Worm (Caenorhabditis elegans) whole organism, L3 larva: ENCODE measurements around the gene amx-1.

Experiments used
- ZK546.5 ChIP-seq: sonication (generic microtip); optimal IDR thresholded peaks from 2 replicates; lab custom pipeline; 2017; ENCODE audit warnings: missing biosample characterization, missing genetic modification characterization
- aly-2 ChIP-seq: fragments of 150-350 bp; optimal IDR thresholded peaks from 2 replicates; lab custom pipeline; 2014; ENCODE audit warnings: missing biosample characterization, missing genetic modification characterization
- ama-1 ChIP-seq: fragments of 150-350 bp; optimal IDR thresholded peaks from 2 replicates; lab custom pipeline; 2018
- ceh-16 ChIP-seq: sonication (generic microtip); optimal IDR thresholded peaks from 2 replicates; lab custom pipeline; 2017; ENCODE audit warnings: missing biosample characterization, missing genetic modification characterization
- ceh-82 ChIP-seq: fragments of 150-350 bp; optimal IDR thresholded peaks from 2 replicates; lab custom pipeline; 2014; ENCODE audit warnings: missing biosample characterization, missing genetic modification characterization
- daf-12 ChIP-seq: fragments of 150-350 bp; optimal IDR thresholded peaks from 2 replicates; lab custom pipeline; 2014; ENCODE audit warnings: missing biosample characterization, missing genetic modification reagents, missing genetic modification characterization
- egl-27 ChIP-seq: sonication (generic microtip); optimal IDR thresholded peaks from 4 replicates; lab custom pipeline; 2017; ENCODE audit warnings: missing biosample characterization, missing genetic modification reagents, missing genetic modification characterization
- egl-5 ChIP-seq: fragments of 150-350 bp; optimal IDR thresholded peaks from 2 replicates; lab custom pipeline; 2017; ENCODE audit warnings: missing biosample characterization, missing genetic modification reagents, missing genetic modification characterization, inconsistent platforms
- elt-1 ChIP-seq: fragments of 150-350 bp; optimal IDR thresholded peaks from 2 replicates; lab custom pipeline; 2014; ENCODE audit warnings: missing biosample characterization, missing genetic modification characterization
- elt-2 ChIP-seq: sonication (generic microtip); optimal IDR thresholded peaks from 2 replicates; lab custom pipeline; 2016; ENCODE audit warnings: missing genetic modification reagents, mild to moderate bottlenecking, missing genetic modification characterization, missing compliant biosample characterization
- eor-1 ChIP-seq, 2 experiments: fragments of 150-350 bp; optimal IDR thresholded peaks; 2 replicates each; lab custom pipeline; 2014 to 2018; ENCODE audit warnings: missing biosample characterization in 2 of 2, missing genetic modification characterization in 2 of 2
- fkh-10 ChIP-seq: sonication (generic microtip); optimal IDR thresholded peaks from 2 replicates; lab custom pipeline; 2017; ENCODE audit warnings: missing biosample characterization, missing genetic modification reagents, missing genetic modification characterization
- fkh-2 ChIP-seq: fragments of 150-350 bp; optimal IDR thresholded peaks from 2 replicates; lab custom pipeline; 2014; ENCODE audit warnings: missing biosample characterization, missing genetic modification reagents, missing genetic modification characterization
- jun-1 ChIP-seq: fragments of 150-350 bp; optimal IDR thresholded peaks from 2 replicates; lab custom pipeline; 2014; ENCODE audit warnings: missing biosample characterization, missing genetic modification reagents, missing genetic modification characterization
- lin-15B ChIP-seq: fragments of 150-350 bp; optimal IDR thresholded peaks from 2 replicates; lab custom pipeline; 2014; ENCODE audit warnings: missing biosample characterization, missing genetic modification characterization
- lin-39 ChIP-seq: fragments of 150-350 bp; optimal IDR thresholded peaks from 2 replicates; lab custom pipeline; 2018; ENCODE audit warnings: missing biosample characterization, missing genetic modification reagents, missing genetic modification characterization
- mdl-1 ChIP-seq: fragments of 150-350 bp; optimal IDR thresholded peaks from 2 replicates; lab custom pipeline; 2014; ENCODE audit warnings: missing biosample characterization, missing genetic modification characterization
- mml-1 ChIP-seq: fragments of 150-350 bp; sonication (generic microtip); optimal IDR thresholded peaks from 3 replicates; lab custom pipeline; 2014; ENCODE audit warnings: missing biosample characterization, missing genetic modification characterization
- nfya-1 ChIP-seq: sonication (generic microtip); optimal IDR thresholded peaks from 2 replicates; lab custom pipeline; 2017; ENCODE audit warnings: missing genetic modification characterization, mild to moderate bottlenecking, missing compliant biosample characterization, antibody characterized with exemption, moderate library complexity; ENCODE audit not compliant: insufficient read depth
- nhr-11 ChIP-seq: fragments of 150-350 bp; optimal IDR thresholded peaks from 2 replicates; lab custom pipeline; 2014; ENCODE audit warnings: missing biosample characterization, missing genetic modification characterization
- nhr-12 ChIP-seq: fragments of 150-350 bp; optimal IDR thresholded peaks from 2 replicates; lab custom pipeline; 2014; ENCODE audit warnings: missing biosample characterization, missing genetic modification characterization
- nhr-237 ChIP-seq: fragments of 150-350 bp; optimal IDR thresholded peaks from 2 replicates; lab custom pipeline; 2014; ENCODE audit warnings: missing biosample characterization, missing genetic modification characterization
- nhr-25 ChIP-seq: sonication (generic microtip); optimal IDR thresholded peaks from 2 replicates; lab custom pipeline; 2017; ENCODE audit warnings: missing biosample characterization, missing genetic modification characterization
- nhr-28 ChIP-seq: fragments of 150-350 bp; optimal IDR thresholded peaks from 2 replicates; lab custom pipeline; 2014; ENCODE audit warnings: missing biosample characterization, missing genetic modification characterization
- nhr-43 ChIP-seq: sonication (generic microtip); optimal IDR thresholded peaks from 2 replicates; lab custom pipeline; 2016; ENCODE audit warnings: mild to moderate bottlenecking, missing genetic modification characterization, missing compliant biosample characterization; ENCODE audit not compliant: poor library complexity, severe bottlenecking
- nhr-67 ChIP-seq: fragments of 150-350 bp; optimal IDR thresholded peaks from 2 replicates; lab custom pipeline; 2014; ENCODE audit warnings: missing biosample characterization, missing genetic modification characterization
- nhr-77 ChIP-seq: fragments of 150-350 bp; optimal IDR thresholded peaks from 2 replicates; lab custom pipeline; 2014; ENCODE audit warnings: missing biosample characterization, missing genetic modification characterization
- pha-4 ChIP-seq: fragments of 150-350 bp; optimal IDR thresholded peaks from 2 replicates; lab custom pipeline; 2014; ENCODE audit warnings: missing biosample characterization, missing genetic modification reagents, missing genetic modification characterization
- pqm-1 ChIP-seq: fragments of 150-350 bp; optimal IDR thresholded peaks from 2 replicates; lab custom pipeline; 2017; ENCODE audit warnings: missing biosample characterization, missing genetic modification characterization, inconsistent platforms
- sea-2 ChIP-seq: fragments of 150-350 bp; sonication (generic microtip); optimal IDR thresholded peaks from 4 replicates; lab custom pipeline; 2014; ENCODE audit warnings: missing biosample characterization, missing genetic modification reagents, missing genetic modification characterization
- tbx-2 ChIP-seq: sonication (generic microtip); optimal IDR thresholded peaks from 2 replicates; lab custom pipeline; 2016; ENCODE audit warnings: mild to moderate bottlenecking, missing genetic modification characterization, missing compliant biosample characterization
- unc-39 ChIP-seq: sonication (generic microtip); optimal IDR thresholded peaks from 4 replicates; lab custom pipeline; 2017; ENCODE audit warnings: missing biosample characterization, missing genetic modification characterization
- unc-62 ChIP-seq: fragments of 150-350 bp; sonication (generic microtip); optimal IDR thresholded peaks from 4 replicates; lab custom pipeline; 2014; ENCODE audit warnings: missing biosample characterization, missing genetic modification reagents, missing genetic modification characterization
- zag-1 ChIP-seq: fragments of 150-350 bp; optimal IDR thresholded peaks from 2 replicates; lab custom pipeline; 2014; ENCODE audit warnings: missing biosample characterization, missing genetic modification characterization
- ztf-11 ChIP-seq: fragments of 150-350 bp; optimal IDR thresholded peaks from 2 replicates; lab custom pipeline; 2014; ENCODE audit warnings: missing biosample characterization, missing genetic modification characterization
- ztf-4 ChIP-seq: fragments of 150-350 bp; optimal IDR thresholded peaks from 2 replicates; lab custom pipeline; 2014; ENCODE audit warnings: missing biosample characterization, missing genetic modification characterization

The amx-1 gene

ce11 chrIII:3820134-3820533 lies 2.1 kb upstream of the amx-1 start (continued):
- TF ChIP-seq sea-2 (GFP tag; lab: Kevin White, UChicago) (no peak), egl-27 (tag; lab: Kevin White, UChicago) (no peak), ztf-4 (tag; lab: Kevin White, UChicago) (no peak), jun-1 (tag; lab: Kevin White, UChicago) (no peak), nhr-11 (no peak), ztf-11 (tag; lab: Kevin White, UChicago) (no peak), tbx-2 (tag; lab: Kevin White, UChicago) (no peak), nhr-43 (tag; lab: Kevin White, UChicago) (no peak), nhr-237 (no peak), aly-2 (tag; lab: Kevin White, UChicago) (no peak), ama-1 (no peak), ZK546.5 (no peak), mdl-1 (tag; lab: Kevin White, UChicago) (no peak), nhr-25 (tag; lab: Kevin White, UChicago) (peak; percentile 64), nhr-67 (tag; lab: Kevin White, UChicago) (no peak), egl-5 (tag; lab: Kevin White, UChicago) (no peak), lin-15B (tag; lab: Kevin White, UChicago) (peak; percentile 57), nfya-1 (tag; lab: Kevin White, UChicago) (peak; percentile 81), fkh-2 (tag; lab: Kevin White, UChicago) (no peak), pqm-1 (tag; lab: Kevin White, UChicago) (peak; percentile 54), eor-1 (tag; optimal IDR thresholded peaks at IDR 0.05; lab: Kevin White, UChicago) (no peak), unc-39 (tag; lab: Kevin White, UChicago) (no peak)

- TF ChIP-seq daf-12 (tag; lab: Kevin White, UChicago) (no peak), elt-2 (tag; lab: Kevin White, UChicago) (no peak), mml-1 (tag; lab: Kevin White, UChicago) (no peak), nhr-12 (tag; lab: Kevin White, UChicago) (no peak), nhr-28 (tag; lab: Kevin White, UChicago) (no peak), ZK546.5 (no peak), nhr-25 (tag; lab: Kevin White, UChicago) (no peak), egl-27 (tag; lab: Kevin White, UChicago) (no peak), pha-4 (tag; lab: Kevin White, UChicago) (no peak), nhr-237 (no peak), unc-62 (GFP tag; lab: Kevin White, UChicago) (no peak), unc-39 (tag; lab: Kevin White, UChicago) (no peak), ztf-4 (tag; lab: Kevin White, UChicago) (no peak)
These were observed 6.9 kb downstream of the amx-1 start, which contains the start of gene cnnm-5 for ce11 chrIII:3829105-3829504. TSS of gene cnnm-5 (minus strand) at chrIII:3829205.

- TF ChIP-seq nhr-25 (tag; lab: Kevin White, UChicago), result no peak
- TF ChIP-seq fkh-2 (tag; lab: Kevin White, UChicago), result no peak
- no peak for TF ChIP-seq nfya-1 (tag; lab: Kevin White, UChicago)
- TF ChIP-seq nhr-28 (tag; lab: Kevin White, UChicago), result no peak
- no peak for TF ChIP-seq pqm-1 (tag; lab: Kevin White, UChicago)
- TF ChIP-seq ceh-16 (tag; lab: Kevin White, UChicago), result no peak
- no peak for TF ChIP-seq lin-39
- TF ChIP-seq egl-5 (tag; lab: Kevin White, UChicago), result no peak
- no peak for TF ChIP-seq nhr-237
- TF ChIP-seq nhr-43 (tag; lab: Kevin White, UChicago), result no peak
- no peak for TF ChIP-seq nhr-77 (tag; lab: Kevin White, UChicago)
- TF ChIP-seq elt-2 (tag; lab: Kevin White, UChicago), result no peak
- TF ChIP-seq elt-1, result no peak
- no peak for TF ChIP-seq lin-15B (tag; lab: Kevin White, UChicago)
- TF ChIP-seq ceh-82 (tag; lab: Kevin White, UChicago), result no peak
- no peak for TF ChIP-seq egl-27 (tag; lab: Kevin White, UChicago)
- TF ChIP-seq zag-1 (tag; lab: Kevin White, UChicago), result no peak
- no peak for TF ChIP-seq fkh-10 (GFP tag; lab: Kevin White, UChicago)
- TF ChIP-seq pha-4 (tag; lab: Kevin White, UChicago), result no peak
These were observed 9.2 kb downstream of the amx-1 start, which contains the start of gene C36A4.10 for ce11 chrIII:3831381-3831780. TSS of gene C36A4.10 (minus strand) at chrIII:3831481.
